Fruit fly (Drosophila melanogaster) whole organism, pupa: ENCODE results near the gene CG13482.

ENCODE experiments used
- CG8301 ChIP-seq: fragments of 200-800 bp; sonication (Bioruptor generic); optimal IDR thresholded peaks from 2 replicates; lab custom pipeline; 2018; ENCODE audit warnings: missing biosample characterization, mild to moderate bottlenecking, missing genetic modification characterization
- CG9948 ChIP-seq: fragments of 200-800 bp; sonication (Bioruptor generic); optimal IDR thresholded peaks from 2 replicates; lab custom pipeline; 2018; ENCODE audit warnings: missing biosample characterization, mild to moderate bottlenecking, missing genetic modification characterization, moderate library complexity
- fd96Ca ChIP-seq: fragments of 200-800 bp; sonication (Bioruptor generic); IDR thresholded peaks from 3 replicates; pipeline ENCODE4 v1.3.6; 2022; ENCODE audit warnings: missing biosample characterization, missing genetic modification characterization

DNA sequence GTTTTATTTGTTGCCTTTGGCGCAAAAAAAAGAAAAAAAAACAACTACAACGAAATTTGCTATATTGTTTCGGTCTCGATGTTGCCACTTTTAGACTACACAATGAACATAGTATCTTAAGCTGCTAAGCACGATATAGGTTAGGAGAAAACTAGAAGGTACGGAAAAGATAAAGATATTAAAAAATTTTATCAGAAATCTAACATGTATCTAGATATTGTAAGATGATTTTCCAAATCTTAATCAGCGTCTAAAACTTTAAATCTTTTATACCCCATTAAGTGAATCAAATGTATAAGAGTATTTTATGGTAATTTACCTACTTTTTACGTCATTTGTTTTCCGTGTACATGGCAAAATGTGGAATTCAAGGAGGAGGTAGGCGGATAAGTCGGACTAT lies 27.5 kb upstream of the CG13482 start:
- TF ChIP-seq CG9948 (tag; lab: Kevin White, UChicago), result peak; percentile 35
- TF ChIP-seq fd96Ca (GFP tag; lab: Robert Waterston, UW), result no peak
- TF ChIP-seq CG8301 (tag; lab: Kevin White, UChicago), result no peak
